Fruit fly (Drosophila melanogaster) Kc167 (cell line): ENCODE measurements around the gene Ca-Ma2d.

Source experiments
- Myc ChIP-seq: fragments of >200 bp; optimal IDR thresholded peaks from 2 replicates; lab custom pipeline; 2017; ENCODE audit warnings: missing external identifiers
- Sin3A ChIP-seq: fragments of >200 bp; optimal IDR thresholded peaks from 2 replicates; lab custom pipeline; 2018; ENCODE audit warnings: missing external identifiers
- h ChIP-seq: fragments of >200 bp; optimal IDR thresholded peaks from 3 replicates; lab custom pipeline; 2018; ENCODE audit warnings: missing external identifiers
- insv ChIP-seq: fragments of >200 bp; optimal IDR thresholded peaks from 3 replicates; lab custom pipeline; 2018; ENCODE audit warnings: missing external identifiers
- psq ChIP-seq: fragments of >200 bp; optimal IDR thresholded peaks from 2 replicates; lab custom pipeline; 2017; ENCODE audit warnings: missing external identifiers
- ttk ChIP-seq: sonication (Bioruptor generic); optimal IDR thresholded peaks from 2 replicates; lab custom pipeline; 2017; ENCODE audit warnings: missing external identifiers

- TF ChIP-seq psq (lab: Kevin White, UChicago), result no peak
- no peak for TF ChIP-seq ttk
- no peak for TF ChIP-seq Myc (lab: Kevin White, UChicago)
- no peak for TF ChIP-seq insv (lab: Kevin White, UChicago)
- TF ChIP-seq h (lab: Kevin White, UChicago), result no peak
- TF ChIP-seq Sin3A (lab: Kevin White, UChicago), result no peak
Measured at dm6 chr2L:16268869-16269231, 37.6 kb downstream of the Ca-Ma2d start.
